Worm (Caenorhabditis elegans): Measurements from ENCODE around the gene srx-125.

DNA sequence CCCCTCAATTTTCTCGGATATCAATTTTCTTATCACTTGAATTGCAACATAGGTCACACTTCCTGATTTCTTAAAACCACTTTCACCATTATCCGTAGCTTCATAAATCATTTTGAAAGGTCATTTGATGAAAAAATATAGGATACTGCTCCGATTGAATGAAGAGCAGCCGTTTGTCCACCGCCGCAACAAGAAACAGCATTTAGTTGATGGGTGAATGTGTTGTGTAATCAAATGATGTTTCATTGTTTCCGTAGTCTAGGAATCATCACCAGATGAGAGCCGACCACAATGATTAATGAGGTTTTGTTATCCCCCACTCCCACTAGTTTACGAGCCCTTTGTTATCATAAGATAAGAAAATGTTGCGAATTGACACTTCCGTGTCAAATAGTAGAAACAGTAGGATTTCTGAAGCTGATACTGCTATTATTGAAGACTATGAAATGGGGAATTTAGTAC, 21.2 kb upstream of the srx-125 start, which contains the start of gene twk-43:
- TF ChIP-seq elt-3 (tag; optimal IDR thresholded peaks at IDR 0.05), result no peak
- no peak for TF ChIP-seq snpc-4 (tag; optimal IDR thresholded peaks at IDR 0.05)
- TF ChIP-seq nhr-12 (tag; optimal IDR thresholded peaks at IDR 0.05), result no peak
- no peak for TF ChIP-seq blmp-1 (tag; optimal IDR thresholded peaks at IDR 0.05; ENCODE audit: insufficient read depth)
- TF ChIP-seq egl-27 (tag; optimal IDR thresholded peaks at IDR 0.05), result no peak
- TF ChIP-seq peb-1 (tag; optimal IDR thresholded peaks at IDR 0.05), result no peak
- TF ChIP-seq fos-1 (tag; optimal IDR thresholded peaks at IDR 0.05), result no peak
